Fruit fly (Drosophila melanogaster): Measurements from ENCODE around the gene PKD.

Gene PKD

DNA sequence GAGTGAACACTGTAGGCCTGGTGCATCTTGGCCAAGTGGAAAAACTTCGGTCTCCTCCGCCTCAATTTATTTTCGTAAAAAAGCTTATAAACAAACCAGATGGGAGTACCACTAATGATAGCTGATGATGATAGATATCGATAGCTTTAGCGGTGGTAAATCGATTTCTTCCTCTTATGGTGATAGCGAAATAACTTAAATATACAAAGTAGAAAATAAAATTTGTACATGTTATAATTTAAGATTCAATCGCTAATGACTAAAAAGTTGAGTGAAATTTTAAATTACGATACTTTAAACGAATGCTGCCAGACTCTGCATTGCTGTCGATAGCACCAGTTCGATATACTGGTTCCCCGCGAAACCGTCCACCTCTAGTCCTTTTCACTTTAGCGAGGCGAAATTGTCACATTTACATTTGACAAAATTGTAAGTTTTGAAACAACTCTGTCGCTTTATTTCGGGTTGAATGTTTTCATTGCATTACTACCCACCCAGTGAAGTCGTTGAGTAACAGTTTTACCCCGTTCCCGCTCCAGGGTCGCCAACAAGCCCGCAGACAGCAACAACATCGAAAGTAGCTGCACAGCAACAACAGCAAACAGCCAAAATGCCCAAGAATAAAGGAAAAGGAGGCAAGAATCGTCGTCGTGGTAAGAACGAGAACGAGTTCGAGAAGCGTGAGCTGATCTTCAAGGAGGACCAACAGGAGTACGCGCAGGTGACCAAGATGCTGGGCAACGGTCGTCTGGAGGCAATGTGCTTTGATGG lies 39.7 kb downstream of the PKD start, which contains the start of the genes Vps39 and eIF1A (continued):
- TF ChIP-seq CG2120 (GFP tag; optimal IDR thresholded peaks at IDR 0.05) (peak; percentile 67), CG13287 (GFP tag; IDR thresholded peaks at IDR 0.05; ENCODE audit: partially characterized antibody) (peak; percentile 93), Bgb (GFP tag; IDR thresholded peaks at IDR 0.05; ENCODE audit: partially characterized antibody) (peak; percentile 86), chm (GFP tag; IDR thresholded peaks at IDR 0.05) (no peak), CG6765 (GFP tag; optimal IDR thresholded peaks at IDR 0.05) (no peak), vnd (GFP tag; IDR thresholded peaks at IDR 0.05; ENCODE audit: partially characterized antibody) (peak; percentile 89), ems (GFP tag; optimal IDR thresholded peaks at IDR 0.05) (peak; percentile 58), Hr3 (GFP tag; optimal IDR thresholded peaks at IDR 0.05) (no peak), HLH54F (GFP tag; optimal IDR thresholded peaks at IDR 0.05) (peak; percentile 43), CG17802 (tag; optimal IDR thresholded peaks at IDR 0.05) (no peak), Doc3 (GFP tag; IDR thresholded peaks at IDR 0.05; ENCODE audit: partially characterized antibody) (peak; percentile 84), CG15011 (GFP tag; optimal IDR thresholded peaks at IDR 0.05) (no peak), Camta (GFP tag; optimal IDR thresholded peaks at IDR 0.05) (peak; percentile 31), Rfx (GFP tag; IDR thresholded peaks at IDR 0.05) (peak; percentile 30; the same call in 1 of the 2 replicates), CG16813 (GFP tag; IDR thresholded peaks at IDR 0.05; ENCODE audit: partially characterized antibody) (peak; percentile 91), stwl (tag; optimal IDR thresholded peaks at IDR 0.05) (peak; percentile 60), HmgZ (tag; optimal IDR thresholded peaks at IDR 0.05) (peak; percentile 59), Ada2b (GFP tag; IDR thresholded peaks at IDR 0.05) (no peak), pho (GFP tag; optimal IDR thresholded peaks at IDR 0.05) (peak; percentile 64), CG14441 (GFP tag; IDR thresholded peaks at IDR 0.05) (no peak), Fer2 (tag; optimal IDR thresholded peaks at IDR 0.05) (no peak), CG7372 (GFP tag; IDR thresholded peaks at IDR 0.05) (peak; percentile 53; the same call in 1 of the 2 replicates), Six4 (GFP tag; optimal IDR thresholded peaks at IDR 0.05) (no peak), Antp (GFP tag; optimal IDR thresholded peaks at IDR 0.05) (peak; percentile 4), pros (GFP tag; optimal IDR thresholded peaks at IDR 0.05) (no peak), CG3726 (GFP tag; IDR thresholded peaks at IDR 0.05) (no peak), phol (tag; optimal IDR thresholded peaks at IDR 0.05) (peak; percentile 49), wdn (GFP tag; IDR thresholded peaks at IDR 0.05) (peak; percentile 19; the same call in 1 of the 2 replicates), pita (GFP tag; optimal IDR thresholded peaks at IDR 0.05) (no peak), trem (tag; optimal IDR thresholded peaks at IDR 0.05) (peak; percentile 95), CG31365 (tag; optimal IDR thresholded peaks at IDR 0.05) (peak; percentile 16), CG7987 (GFP tag; optimal IDR thresholded peaks at IDR 0.05) (no peak), CG11504 (tag; optimal IDR thresholded peaks at IDR 0.05) (no peak), mld (GFP tag; IDR thresholded peaks at IDR 0.05; ENCODE audit: partially characterized antibody) (peak; percentile 58; the same call in 1 of the 3 replicates), CkIIα-i1 (GFP tag; IDR thresholded peaks at IDR 0.05) (no peak), insv (GFP tag; optimal IDR thresholded peaks at IDR 0.05) (no peak), sisA (GFP tag; IDR thresholded peaks at IDR 0.05) (no peak; the same call in 1 of the 2 replicates), CG17186 (GFP tag; optimal IDR thresholded peaks at IDR 0.05) (no peak), Dip3 (GFP tag; optimal IDR thresholded peaks at IDR 0.05) (peak; percentile 21)
